Fruit fly (Drosophila melanogaster): Measurements from ENCODE around the gene Edc3.
A peak's percentile ranks its signal among the peaks of the same experiment; 100 is the strongest.

Gene Edc3

DNA sequence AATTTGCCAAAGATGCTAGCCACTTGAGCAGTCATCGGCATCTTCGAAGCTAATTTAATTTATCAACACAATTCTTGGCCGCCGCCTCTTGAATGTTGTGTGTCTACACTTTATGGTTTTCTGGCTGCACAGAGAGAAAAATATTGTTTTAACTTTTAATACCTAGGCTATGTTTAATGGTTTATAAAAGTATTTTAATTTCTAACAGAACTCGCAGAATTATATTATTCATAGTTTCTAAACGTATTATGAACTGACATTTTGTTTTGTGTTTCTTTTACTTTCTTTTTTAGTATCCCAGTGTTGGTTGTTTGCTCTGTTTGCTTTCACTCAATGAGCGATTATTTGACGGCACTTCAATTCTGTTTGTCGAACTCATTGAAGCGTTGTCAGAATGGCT lies 2.5 kb upstream of the Edc3 start (continued):
- no peak for TF ChIP-seq wek (GFP tag; optimal IDR thresholded peaks at IDR 0.05)
- TF ChIP-seq jumu (GFP tag; optimal IDR thresholded peaks at IDR 0.05): no peak
- TF ChIP-seq CG14050 (GFP tag; IDR thresholded peaks at IDR 0.05): no peak
- TF ChIP-seq sc (optimal IDR thresholded peaks at IDR 0.05): no peak
- TF ChIP-seq sc (GFP tag; optimal IDR thresholded peaks at IDR 0.05): no peak
- TF ChIP-seq Ada2b (GFP tag; IDR thresholded peaks at IDR 0.05): peak; percentile 32; the same call in 1 of the 2 replicates
- TF ChIP-seq Aef1 (GFP tag; IDR thresholded peaks at IDR 0.05): no peak
- TF ChIP-seq unpg (GFP tag; optimal IDR thresholded peaks at IDR 0.05): peak; percentile 57
- no peak for TF ChIP-seq Side (GFP tag; optimal IDR thresholded peaks at IDR 0.05)
- no peak for TF ChIP-seq Abd-B (GFP tag; optimal IDR thresholded peaks at IDR 0.05)
- peak; percentile 7 for TF ChIP-seq CG17829 (tag; optimal IDR thresholded peaks at IDR 0.05)
- TF ChIP-seq sob (GFP tag; IDR thresholded peaks at IDR 0.05): no peak
- peak; percentile 42 for TF ChIP-seq lab (GFP tag; optimal IDR thresholded peaks at IDR 0.05)
- peak; percentile 44; the same call in 1 of the 2 replicates for TF ChIP-seq vvl (GFP tag; IDR thresholded peaks at IDR 0.05)
- TF ChIP-seq CG32532 (GFP tag; IDR thresholded peaks at IDR 0.05): no peak
- TF ChIP-seq croc (GFP tag; conservative IDR thresholded peaks at IDR 0.05): no peak
- no peak for TF ChIP-seq kah (GFP tag; optimal IDR thresholded peaks at IDR 0.05)
- TF ChIP-seq odd (GFP tag; optimal IDR thresholded peaks at IDR 0.05): no peak
- TF ChIP-seq grau (tag; optimal IDR thresholded peaks at IDR 0.05): peak; percentile 49
- no peak for TF ChIP-seq NC2β (GFP tag; optimal IDR thresholded peaks at IDR 0.05)
- no peak for TF ChIP-seq eyg (GFP tag; optimal IDR thresholded peaks at IDR 0.05)
- no peak for TF ChIP-seq gro (GFP tag; optimal IDR thresholded peaks at IDR 0.05)
- peak; percentile 33 for TF ChIP-seq CG2120 (GFP tag; optimal IDR thresholded peaks at IDR 0.05)
- TF ChIP-seq CG9727 (GFP tag; optimal IDR thresholded peaks at IDR 0.05): peak; percentile 34
- TF ChIP-seq ac (GFP tag; optimal IDR thresholded peaks at IDR 0.05): no peak
- TF ChIP-seq Dek (tag; optimal IDR thresholded peaks at IDR 0.05): no peak
- TF ChIP-seq dysf (GFP tag; IDR thresholded peaks at IDR 0.05): 0 out of 3 replicates have a peak, but pooled peaks have one; percentile 36
- TF ChIP-seq Usf (GFP tag; optimal IDR thresholded peaks at IDR 0.05): no peak
- TF ChIP-seq trem (tag; optimal IDR thresholded peaks at IDR 0.05): peak; percentile 40
- TF ChIP-seq ken (GFP tag; IDR thresholded peaks at IDR 0.05): no peak
- no peak for TF ChIP-seq bbx (GFP tag; IDR thresholded peaks at IDR 0.05; ENCODE audit: partially characterized antibody)
- peak; percentile 26 for TF ChIP-seq CG17385 (GFP tag; optimal IDR thresholded peaks at IDR 0.05)
- no peak for TF ChIP-seq Lhr (GFP tag; optimal IDR thresholded peaks at IDR 0.05)
- TF ChIP-seq CG8359 (GFP tag; optimal IDR thresholded peaks at IDR 0.05; ENCODE audit: borderline replicate concordance): no peak
- no peak for TF ChIP-seq psq (GFP tag; optimal IDR thresholded peaks at IDR 0.05)
- TF ChIP-seq Ptx1 (GFP tag; IDR thresholded peaks at IDR 0.05): no peak; the same call in 1 of the 2 replicates
- peak; percentile 20 for TF ChIP-seq Xbp1 (GFP tag; optimal IDR thresholded peaks at IDR 0.05)
- no peak for TF ChIP-seq Opbp (GFP tag; IDR thresholded peaks at IDR 0.05; ENCODE audit: partially characterized antibody)
- TF ChIP-seq cato (GFP tag; optimal IDR thresholded peaks at IDR 0.05; ENCODE audit: borderline replicate concordance): no peak
- TF ChIP-seq eve (GFP tag; optimal IDR thresholded peaks at IDR 0.05): peak in 1 of 2 experiments; percentile 19
- TF ChIP-seq CG11695 (GFP tag; IDR thresholded peaks at IDR 0.05): peak; percentile 50; the same call in 1 of the 3 replicates
- TF ChIP-seq Atf3 (GFP tag; optimal IDR thresholded peaks at IDR 0.05): no peak
- no peak for TF ChIP-seq tup (GFP tag; optimal IDR thresholded peaks at IDR 0.05)
- no peak for TF ChIP-seq D19B (GFP tag; optimal IDR thresholded peaks at IDR 0.05)
- no peak for TF ChIP-seq CG6854 (GFP tag; optimal IDR thresholded peaks at IDR 0.05)
- TF ChIP-seq nom (GFP tag; optimal IDR thresholded peaks at IDR 0.05): no peak
- no peak for TF ChIP-seq D (optimal IDR thresholded peaks at IDR 0.05)
- no peak for TF ChIP-seq D (GFP tag; optimal IDR thresholded peaks at IDR 0.05)
- TF ChIP-seq CG4707 (GFP tag; optimal IDR thresholded peaks at IDR 0.05): peak; percentile 22
- TF ChIP-seq lmd (GFP tag; IDR thresholded peaks at IDR 0.05): 0 out of 2 replicates have a peak, but pooled peaks have one; percentile 27
- no peak for TF ChIP-seq tio (GFP tag; optimal IDR thresholded peaks at IDR 0.05)
- TF ChIP-seq Oli (tag; optimal IDR thresholded peaks at IDR 0.05): peak; percentile 54
